Fruit fly (Drosophila melanogaster): ENCODE data around the gene CG12692.

The CG12692 gene

DNA sequence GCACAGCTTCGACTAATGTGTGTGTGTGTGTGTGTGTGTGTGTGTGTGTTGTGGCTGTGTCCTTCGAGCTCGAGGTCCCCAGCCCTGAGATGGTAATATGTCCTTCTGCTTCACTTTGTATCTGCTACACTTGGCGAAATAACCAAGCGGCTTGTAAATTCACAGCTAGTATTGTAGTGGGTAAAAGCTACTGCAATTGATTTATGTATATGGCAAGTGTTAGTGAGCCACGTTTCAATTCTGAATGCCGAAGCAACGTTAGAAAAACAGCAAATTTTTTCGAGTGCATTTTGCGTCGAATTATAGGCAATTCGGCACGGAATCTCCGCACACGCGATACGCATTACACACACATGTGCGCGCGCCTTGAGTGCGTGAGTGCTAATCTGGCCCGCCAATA is 39.5 kb downstream of the CG12692 start (continued):
- TF ChIP-seq crp (GFP tag; optimal IDR thresholded peaks at IDR 0.05) (no peak), fu2 (GFP tag; optimal IDR thresholded peaks at IDR 0.05) (peak; percentile 13), dimm (GFP tag; IDR thresholded peaks at IDR 0.05) (no peak), gsb (GFP tag; IDR thresholded peaks at IDR 0.05) (no peak), CG13424 (tag; optimal IDR thresholded peaks at IDR 0.05) (peak; percentile 57), Eip74EF (GFP tag; optimal IDR thresholded peaks at IDR 0.05) (no peak), Hmr (GFP tag; optimal IDR thresholded peaks at IDR 0.05) (peak; percentile 72), CG10654 (GFP tag; optimal IDR thresholded peaks at IDR 0.05) (no peak), CG12659 (GFP tag; optimal IDR thresholded peaks at IDR 0.05) (peak; percentile 21), Sry-δ (GFP tag; optimal IDR thresholded peaks at IDR 0.05) (no peak), CG9817 (tag; optimal IDR thresholded peaks at IDR 0.05) (peak; percentile 34), CG5180 (GFP tag; optimal IDR thresholded peaks at IDR 0.05) (peak; percentile 21), zen2 (GFP tag; IDR thresholded peaks at IDR 0.05; ENCODE audit: partially characterized antibody) (no peak), CG15696 (tag; optimal IDR thresholded peaks at IDR 0.05) (no peak), B-H2 (GFP tag; optimal IDR thresholded peaks at IDR 0.05) (no peak), fru (optimal IDR thresholded peaks at IDR 0.05) (no peak), cwo (GFP tag; optimal IDR thresholded peaks at IDR 0.05) (peak; percentile 57), usp (GFP tag; optimal IDR thresholded peaks at IDR 0.05) (no peak), CG33213 (GFP tag; optimal IDR thresholded peaks at IDR 0.05) (no peak), Dll (GFP tag; IDR thresholded peaks at IDR 0.05; ENCODE audit: partially characterized antibody) (no peak), CG15601 (tag; optimal IDR thresholded peaks at IDR 0.05) (no peak), lbe (GFP tag; optimal IDR thresholded peaks at IDR 0.05) (no peak), vnd (GFP tag; IDR thresholded peaks at IDR 0.05; ENCODE audit: partially characterized antibody) (no peak), CG4360 (GFP tag; IDR thresholded peaks at IDR 0.05) (no peak), Camta (GFP tag; optimal IDR thresholded peaks at IDR 0.05) (no peak), CG6654 (GFP tag; optimal IDR thresholded peaks at IDR 0.05) (no peak), insv (GFP tag; optimal IDR thresholded peaks at IDR 0.05) (no peak), CG31441 (GFP tag; IDR thresholded peaks at IDR 0.05) (0 out of 2 replicates have a peak, but pooled peaks have one; percentile 42), dan (GFP tag; IDR thresholded peaks at IDR 0.05) (no peak), CG5953 (GFP tag; IDR thresholded peaks at IDR 0.05) (no peak), Bgb (GFP tag; IDR thresholded peaks at IDR 0.05; ENCODE audit: partially characterized antibody) (no peak), stc (GFP tag; IDR thresholded peaks at IDR 0.05) (no peak), luna (GFP tag; optimal IDR thresholded peaks at IDR 0.05) (no peak), Dip3 (GFP tag; optimal IDR thresholded peaks at IDR 0.05) (no peak), Nf-YB (GFP tag; optimal IDR thresholded peaks at IDR 0.05) (no peak), CG16815 (GFP tag; optimal IDR thresholded peaks at IDR 0.05) (peak; percentile 5), CG16863 (GFP tag; optimal IDR thresholded peaks at IDR 0.05) (peak; percentile 7), unc-4 (GFP tag; IDR thresholded peaks at IDR 0.05; ENCODE audit: partially characterized antibody) (no peak), gfzf (GFP tag; optimal IDR thresholded peaks at IDR 0.05) (no peak), CG30431 (GFP tag; optimal IDR thresholded peaks at IDR 0.05) (peak; percentile 41), tll (GFP tag; optimal IDR thresholded peaks at IDR 0.05) (no peak), CG12391 (tag; optimal IDR thresholded peaks at IDR 0.05) (peak; percentile 41), CG7928 (GFP tag; optimal IDR thresholded peaks at IDR 0.05) (no peak), CG3995 (GFP tag; optimal IDR thresholded peaks at IDR 0.05) (no peak), slp2 (GFP tag; optimal IDR thresholded peaks at IDR 0.05) (no peak), eve (GFP tag; optimal IDR thresholded peaks at IDR 0.05) (no peak), Sin3A (optimal IDR thresholded peaks at IDR 0.05) (no peak), tin (GFP tag; optimal IDR thresholded peaks at IDR 0.05) (peak; percentile 25), jumu (GFP tag; optimal IDR thresholded peaks at IDR 0.05) (peak; percentile 38), CG2129 (GFP tag; IDR thresholded peaks at IDR 0.05; ENCODE audit: partially characterized antibody) (no peak), CG2889 (GFP tag; IDR thresholded peaks at IDR 0.05) (no peak)
